Worm (Caenorhabditis elegans) whole organism, late embryonic: ENCODE measurements around the gene rho-1.
"Not testable (repeated sequence)": the region's sequence is repeated elsewhere in the genome, so short reads cannot be mapped to it uniquely, and the experiment has no call there.

ENCODE experiments used
- K09A11.1 ChIP-seq: sonication (generic microtip); optimal IDR thresholded peaks from 2 replicates; lab custom pipeline; 2017; ENCODE audit warnings: antibody characterized with exemption, mild to moderate bottlenecking, missing genetic modification characterization, missing compliant biosample characterization; ENCODE audit not compliant: insufficient read depth
- Y22D7AL.16 ChIP-seq: sonication (generic microtip); optimal IDR thresholded peaks from 2 replicates; lab custom pipeline; 2016; ENCODE audit warnings: missing genetic modification characterization, missing compliant biosample characterization
- ama-1 ChIP-seq: fragments of 150-350 bp; optimal IDR thresholded peaks from 2 replicates; lab custom pipeline; 2014
- ceh-19 ChIP-seq: fragments of 200-800 bp; sonication (Bioruptor generic); optimal IDR thresholded peaks from 2 replicates; lab custom pipeline; 2018; ENCODE audit warnings: mild to moderate bottlenecking, missing genetic modification characterization, missing compliant biosample characterization
- ceh-2 ChIP-seq: sonication (generic microtip); optimal IDR thresholded peaks from 2 replicates; lab custom pipeline; 2016; ENCODE audit warnings: missing genotype, missing genetic modification characterization, missing compliant biosample characterization
- ceh-22 ChIP-seq: sonication (generic microtip); optimal IDR thresholded peaks from 2 replicates; lab custom pipeline; 2017; ENCODE audit warnings: missing biosample characterization, missing genetic modification characterization
- ceh-24 ChIP-seq: sonication (generic microtip); optimal IDR thresholded peaks from 2 replicates; lab custom pipeline; 2016; ENCODE audit warnings: mild to moderate bottlenecking, missing genetic modification characterization, missing compliant biosample characterization
- ceh-34 ChIP-seq: sonication (generic microtip); optimal IDR thresholded peaks from 2 replicates; lab custom pipeline; 2016; ENCODE audit warnings: mild to moderate bottlenecking, missing genetic modification characterization, missing compliant biosample characterization
- ceh-48 ChIP-seq: sonication (generic microtip); optimal IDR thresholded peaks from 2 replicates; lab custom pipeline; 2016; ENCODE audit warnings: missing genetic modification characterization, inconsistent platforms, missing compliant biosample characterization
- ceh-9 ChIP-seq: sonication (generic microtip); optimal IDR thresholded peaks from 2 replicates; lab custom pipeline; 2016; ENCODE audit warnings: mild to moderate bottlenecking, missing genetic modification characterization, inconsistent platforms, missing compliant biosample characterization
- che-1 ChIP-seq: sonication (generic microtip); optimal IDR thresholded peaks from 2 replicates; lab custom pipeline; 2016; ENCODE audit warnings: mild to moderate bottlenecking, missing genetic modification characterization, missing compliant biosample characterization
- fkh-6 ChIP-seq: sonication (generic microtip); optimal IDR thresholded peaks from 2 replicates; lab custom pipeline; 2016; ENCODE audit warnings: missing genetic modification characterization, missing compliant biosample characterization
- hlh-15 ChIP-seq: sonication (generic microtip); optimal IDR thresholded peaks from 2 replicates; lab custom pipeline; 2016; ENCODE audit warnings: missing genetic modification characterization, missing compliant biosample characterization
- hlh-30 ChIP-seq: sonication (generic microtip); optimal IDR thresholded peaks from 2 replicates; lab custom pipeline; 2017; ENCODE audit warnings: antibody characterized with exemption, missing genetic modification characterization, missing compliant biosample characterization; ENCODE audit not compliant: insufficient read depth
- hlh-6 ChIP-seq: sonication (generic microtip); optimal IDR thresholded peaks from 2 replicates; lab custom pipeline; 2016; ENCODE audit warnings: missing genotype, missing genetic modification characterization, missing compliant biosample characterization
- madf-2 ChIP-seq: sonication (generic microtip); optimal IDR thresholded peaks from 2 replicates; lab custom pipeline; 2017; ENCODE audit warnings: missing genetic modification characterization, missing compliant biosample characterization
- mec-3 ChIP-seq: sonication (generic microtip); optimal IDR thresholded peaks from 2 replicates; lab custom pipeline; 2016; ENCODE audit warnings: borderline replicate concordance, missing genetic modification characterization, missing compliant biosample characterization
- nhr-232 ChIP-seq: sonication (generic microtip); optimal IDR thresholded peaks from 2 replicates; lab custom pipeline; 2016; ENCODE audit warnings: missing genetic modification characterization, missing compliant biosample characterization
- npax-4 ChIP-seq: sonication (generic microtip); optimal IDR thresholded peaks from 2 replicates; lab custom pipeline; 2016; ENCODE audit warnings: missing genetic modification characterization, missing compliant biosample characterization
- pat-9 ChIP-seq: fragments of 200-800 bp; sonication (Bioruptor generic); optimal IDR thresholded peaks from 2 replicates; lab custom pipeline; 2018; ENCODE audit warnings: mild to moderate bottlenecking, missing genetic modification characterization, moderate library complexity, missing compliant biosample characterization
- pax-1 ChIP-seq: fragments of 150-350 bp; optimal IDR thresholded peaks from 2 replicates; lab custom pipeline; 2014; ENCODE audit warnings: missing biosample characterization, missing genetic modification characterization
- pha-2 ChIP-seq: sonication (generic microtip); optimal IDR thresholded peaks from 2 replicates; lab custom pipeline; 2017; ENCODE audit warnings: mild to moderate bottlenecking, missing genetic modification characterization, missing compliant biosample characterization
- pha-4 ChIP-seq: fragments of 150-350 bp; optimal IDR thresholded peaks from 2 replicates; lab custom pipeline; 2018; ENCODE audit warnings: missing biosample characterization, missing genetic modification reagents, missing genetic modification characterization
- pqm-1 ChIP-seq: sonication (generic microtip); optimal IDR thresholded peaks from 2 replicates; lab custom pipeline; 2016; ENCODE audit warnings: missing genetic modification characterization, missing compliant biosample characterization
- pros-1 ChIP-seq: fragments of 150-350 bp; optimal IDR thresholded peaks from 2 replicates; lab custom pipeline; 2014; ENCODE audit warnings: missing biosample characterization, missing genetic modification reagents, missing genetic modification characterization
- rnt-1 ChIP-seq: sonication (generic microtip); optimal IDR thresholded peaks from 2 replicates; lab custom pipeline; 2016; ENCODE audit warnings: missing genetic modification characterization, missing compliant biosample characterization
- sdc-2 ChIP-seq: sonication (generic microtip); optimal IDR thresholded peaks from 2 replicates; lab custom pipeline; 2016; ENCODE audit warnings: missing genotype, missing genetic modification characterization, missing compliant biosample characterization
- tbx-2 ChIP-seq: sonication (generic microtip); optimal IDR thresholded peaks from 2 replicates; lab custom pipeline; 2016; ENCODE audit warnings: missing genetic modification characterization, missing compliant biosample characterization
- tbx-7 ChIP-seq: sonication (generic microtip); optimal IDR thresholded peaks from 2 replicates; lab custom pipeline; 2016; ENCODE audit warnings: missing genotype, missing genetic modification characterization, missing compliant biosample characterization
- unc-3 ChIP-seq, 2 experiments: fragments of 200-800 bp in 1 of 2; sonication (Bioruptor generic) in 1 of 2; sonication (generic microtip) in 1 of 2; conservative IDR thresholded peaks in 1 of 2; optimal IDR thresholded peaks in 1 of 2; 2 replicates each; pipeline versions ENCODE4 v1.3.6 to Lab custom; 2016 to 2022; ENCODE audit warnings: missing compliant biosample characterization in 2 of 2, missing genetic modification characterization in 2 of 2, missing genetic modification reagents in 1 of 2
- unc-86 ChIP-seq: sonication (generic microtip); optimal IDR thresholded peaks from 2 replicates; lab custom pipeline; 2016; ENCODE audit warnings: missing genetic modification characterization, missing compliant biosample characterization
- ztf-16 ChIP-seq: sonication (generic microtip); optimal IDR thresholded peaks from 2 replicates; lab custom pipeline; 2017; ENCODE audit warnings: missing genetic modification characterization, missing compliant biosample characterization

The rho-1 gene

ce11 chrIV:16471569-16471968, 17.3 kb downstream of the rho-1 start:
- TF ChIP-seq pqm-1 (tag; lab: Kevin White, UChicago) (no peak), hlh-30 (tag; lab: Kevin White, UChicago) (no peak), ceh-9 (tag; lab: Kevin White, UChicago) (no peak), fkh-6 (tag; lab: Kevin White, UChicago) (no peak), ceh-34 (tag; lab: Kevin White, UChicago) (no peak), K09A11.1 (tag; lab: Kevin White, UChicago) (no peak), hlh-15 (tag; lab: Kevin White, UChicago) (no peak), che-1 (tag; lab: Kevin White, UChicago) (no peak), npax-4 (no peak), tbx-7 (no peak), rnt-1 (tag; lab: Kevin White, UChicago) (no peak), hlh-6 (tag; lab: Kevin White, UChicago) (no peak), pha-2 (no peak), pat-9 (tag; lab: Kevin White, UChicago) (no peak), ceh-19 (GFP tag; lab: Kevin White, UChicago) (no peak), ama-1 (lab: Kevin White, UChicago) (no peak), pros-1 (tag; lab: Kevin White, UChicago) (no peak)

- TF ChIP-seq ceh-48; K09A11.1 (tag; lab: Kevin White, UChicago); ceh-2 (tag; lab: Kevin White, UChicago): not testable (repeated sequence)
These were observed 17.9 kb downstream of the rho-1 start, which contains the start of gene VY10G11R.1 for ce11 chrIV:16470888-16471287. Gene VY10G11R.1 (minus strand): TSS chrIV:16470988.

- TF ChIP-seq unc-3 (GFP tag; conservative IDR thresholded peaks at IDR 0.05; lab: Robert Waterston, UW), result peak; percentile 58
- not testable (repeated sequence) for TF ChIP-seq unc-3 (tag; optimal IDR thresholded peaks at IDR 0.05; lab: Kevin White, UChicago)
These were observed 30.5 kb downstream of the rho-1 start for ce11 chrIV:16458368-16458767.

ce11 chrIV:16446664-16447063, 42.2 kb downstream of the rho-1 start:
- TF ChIP-seq nhr-232 (tag; lab: Kevin White, UChicago), result no peak
- TF ChIP-seq ztf-16 (tag; lab: Kevin White, UChicago), result no peak
- TF ChIP-seq Y22D7AL.16 (tag; lab: Kevin White, UChicago), result no peak
- TF ChIP-seq ceh-9 (tag; lab: Kevin White, UChicago), result no peak
- no peak for TF ChIP-seq sdc-2
- TF ChIP-seq tbx-7, result no peak
- TF ChIP-seq pha-2, result no peak
- TF ChIP-seq che-1 (tag; lab: Kevin White, UChicago), result no peak
- no peak for TF ChIP-seq madf-2 (tag; lab: Kevin White, UChicago)
- no peak for TF ChIP-seq ama-1 (lab: Kevin White, UChicago)
- TF ChIP-seq pax-1 (tag; lab: Kevin White, UChicago), result no peak
- no peak for TF ChIP-seq hlh-30 (tag; lab: Kevin White, UChicago)

- TF ChIP-seq unc-86 (tag; lab: Kevin White, UChicago), result no peak
- TF ChIP-seq ceh-24 (tag; lab: Kevin White, UChicago), result no peak
- TF ChIP-seq mec-3 (tag; lab: Kevin White, UChicago), result no peak
- TF ChIP-seq tbx-2 (tag; lab: Kevin White, UChicago), result no peak
- TF ChIP-seq pha-4 (tag; lab: Kevin White, UChicago), result no peak
- no peak for TF ChIP-seq tbx-7
- no peak for TF ChIP-seq ceh-22 (tag; lab: Kevin White, UChicago)
- TF ChIP-seq ztf-16 (tag; lab: Kevin White, UChicago), result no peak
- TF ChIP-seq pha-2, result no peak
These were observed 45.9 kb downstream of the rho-1 start, which contains the start of gene dlc-4 for ce11 chrIV:16442963-16443362. Gene dlc-4 (plus strand): TSS chrIV:16443263.
